Worm (Caenorhabditis elegans) whole organism, late embryonic: Measurements from ENCODE around the gene C25E10.12.

Experiments used
- ceh-24 ChIP-seq: sonication (generic microtip); optimal IDR thresholded peaks from 2 replicates; lab custom pipeline; 2016; ENCODE audit warnings: mild to moderate bottlenecking, missing genetic modification characterization, missing compliant biosample characterization
- sdc-2 ChIP-seq: sonication (generic microtip); optimal IDR thresholded peaks from 2 replicates; lab custom pipeline; 2016; ENCODE audit warnings: missing genotype, missing genetic modification characterization, missing compliant biosample characterization

- TF ChIP-seq sdc-2 (tag; lab: Kevin White, UChicago) (no peak), ceh-24 (tag; lab: Kevin White, UChicago) (no peak)
Observed at ce11 chrV:9078067-9078581, 15.9 kb upstream of the C25E10.12 start.
